Fruit fly (Drosophila melanogaster) S2 (cell line): ENCODE measurements around the gene CG33985.

Experiments used
- CG8478 ChIP-seq: fragments of >200 bp; optimal IDR thresholded peaks from 2 replicates; lab custom pipeline; 2018
- CTCF ChIP-seq, 2 experiments: fragments of >200 bp; optimal IDR thresholded peaks; 2 replicates each; lab custom pipeline; 2018

The CG33985 gene

DNA sequence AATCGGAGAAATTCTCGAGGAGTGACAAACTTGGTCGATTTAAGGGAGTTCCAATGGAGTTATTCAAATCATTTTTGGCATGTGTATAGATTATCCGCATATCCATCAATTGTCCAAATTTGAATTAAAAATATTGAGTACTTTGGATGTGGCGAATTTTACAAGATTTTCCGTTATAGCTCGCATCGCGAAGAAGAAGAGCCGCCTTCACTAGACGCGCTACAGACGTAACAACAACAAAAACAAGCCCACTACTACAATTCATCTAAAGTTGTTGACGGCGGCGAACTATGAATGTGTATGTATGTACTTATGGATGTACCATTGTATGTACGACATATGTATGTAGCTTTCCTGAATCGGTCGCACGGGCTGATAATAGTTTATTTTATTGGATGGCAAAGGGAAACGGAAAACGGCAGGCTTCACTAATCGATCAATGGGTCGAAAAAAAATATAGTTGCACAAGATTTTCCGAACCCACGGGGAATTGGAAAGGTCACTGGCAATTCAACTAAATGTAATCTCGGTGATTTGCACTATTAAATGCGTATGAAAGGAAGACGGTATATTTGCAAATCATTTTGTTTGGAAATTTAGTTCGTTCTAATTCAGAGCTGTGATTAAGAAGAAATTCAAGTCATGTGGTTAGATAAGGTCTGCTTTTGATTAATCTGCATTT lies 11.7 kb downstream of the CG33985 start:
- TF ChIP-seq CG8478 (lab: Kevin White, UChicago) (no peak), CTCF (optimal IDR thresholded peaks at IDR 0.05; lab: Kevin White, UChicago) (no peak)

dm6 chr3L:15514405-15514804 lies 12.2 kb downstream of the CG33985 start:
- TF ChIP-seq CTCF (optimal IDR thresholded peaks at IDR 0.05; lab: Kevin White, UChicago) (no peak), CG8478 (lab: Kevin White, UChicago) (no peak)

DNA sequence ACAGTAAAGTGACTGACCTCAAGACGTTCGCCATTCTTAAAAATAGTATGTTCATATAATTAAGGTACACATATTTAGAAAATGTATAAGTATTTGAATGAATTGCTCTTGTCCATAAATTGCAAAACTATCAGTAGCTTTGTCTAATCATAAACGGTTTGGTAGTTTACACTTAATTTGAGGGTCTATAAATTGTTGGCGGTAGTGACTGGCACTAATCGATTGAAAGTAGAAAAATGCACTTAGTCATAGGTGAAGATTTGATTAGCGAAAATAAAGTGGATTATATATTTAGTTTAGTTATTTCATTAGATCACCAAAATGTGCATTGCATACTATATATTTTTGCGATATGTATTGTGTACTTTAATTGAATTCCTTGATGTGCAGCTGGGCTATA lies 12.9 kb downstream of the CG33985 start:
- TF ChIP-seq CTCF (optimal IDR thresholded peaks at IDR 0.05; lab: Kevin White, UChicago) (no peak), CG8478 (lab: Kevin White, UChicago) (no peak)

DNA sequence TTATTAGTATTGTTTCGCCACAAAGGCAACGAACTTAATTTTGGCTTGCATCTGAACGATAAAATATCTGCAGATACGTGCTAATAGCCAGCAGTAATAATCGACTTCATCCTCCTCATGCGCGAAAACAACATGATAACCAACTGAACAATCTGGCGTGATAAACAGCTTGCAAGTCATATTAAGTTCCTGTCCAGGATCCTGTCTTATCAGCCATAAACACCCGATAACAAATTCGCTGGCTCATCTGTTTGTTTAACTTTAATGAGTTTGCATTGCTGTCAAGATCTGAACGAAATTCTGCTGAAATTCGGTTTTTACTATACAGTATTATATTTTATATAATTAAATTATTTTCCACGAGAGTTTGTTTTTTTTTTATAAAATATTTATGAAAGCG lies 13.3 kb downstream of the CG33985 start:
- no peak for TF ChIP-seq CG8478 (lab: Kevin White, UChicago)
- no peak for TF ChIP-seq CTCF (optimal IDR thresholded peaks at IDR 0.05; lab: Kevin White, UChicago)

- no peak for TF ChIP-seq CG8478 (lab: Kevin White, UChicago)
- TF ChIP-seq CTCF (optimal IDR thresholded peaks at IDR 0.05; lab: Kevin White, UChicago): no peak
Observed at dm6 chr3L:15511688-15512250, 14.8 kb downstream of the CG33985 start.

DNA sequence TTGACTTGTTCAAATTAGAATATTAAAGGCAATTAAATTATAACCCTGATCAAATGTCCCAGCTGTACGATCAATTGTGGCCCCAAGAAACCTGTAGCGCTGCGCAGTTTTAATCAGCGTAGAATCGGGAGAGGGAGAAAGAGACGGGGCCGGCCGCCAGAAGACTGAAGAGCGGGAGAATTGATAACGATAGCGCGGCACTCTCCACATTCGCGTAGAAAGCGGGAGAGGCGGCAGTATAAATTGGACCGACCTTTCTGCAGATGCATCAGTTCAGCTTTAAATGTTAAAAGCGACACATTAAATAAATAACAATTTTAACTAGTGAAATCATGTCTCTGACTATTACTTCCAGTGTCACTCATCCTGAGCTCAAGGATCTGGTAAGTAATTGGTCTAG lies 15.8 kb downstream of the CG33985 start, which contains the start of gene MsrA:
MsrA (plus strand) TSS at position 266 of the 400 bp plus-strand sequence.
- TF ChIP-seq CTCF (optimal IDR thresholded peaks at IDR 0.05; lab: Kevin White, UChicago) (no peak), CG8478 (lab: Kevin White, UChicago) (no peak)

DNA sequence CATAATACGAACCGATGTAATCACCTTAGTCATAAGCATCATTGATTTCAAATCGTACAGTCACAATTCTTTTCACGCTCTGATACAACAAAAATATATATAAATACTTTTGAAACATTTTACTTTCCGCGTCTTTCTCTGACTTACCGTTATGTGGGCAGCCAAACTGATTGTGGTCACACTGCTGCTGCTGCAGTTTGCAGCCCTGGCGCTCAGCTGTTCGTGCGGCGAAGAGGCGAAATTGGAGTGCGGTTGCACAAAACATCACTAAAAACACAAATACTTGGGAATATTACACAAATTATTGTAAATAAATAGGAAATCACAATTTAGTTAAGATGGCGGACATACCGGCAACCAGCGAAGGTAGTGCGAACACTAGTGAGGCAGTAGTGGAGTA lies 17.2 kb downstream of the CG33985 start, which contains the start of the genes gdl and gdl-ORF39:
gdl (plus strand) TSS at position 48 of the 400 bp plus-strand sequence.
gdl-ORF39 (plus strand) TSS at position 48 of the 400 bp plus-strand sequence.
- TF ChIP-seq CG8478 (lab: Kevin White, UChicago): no peak
- TF ChIP-seq CTCF (optimal IDR thresholded peaks at IDR 0.05; lab: Kevin White, UChicago): no peak

DNA sequence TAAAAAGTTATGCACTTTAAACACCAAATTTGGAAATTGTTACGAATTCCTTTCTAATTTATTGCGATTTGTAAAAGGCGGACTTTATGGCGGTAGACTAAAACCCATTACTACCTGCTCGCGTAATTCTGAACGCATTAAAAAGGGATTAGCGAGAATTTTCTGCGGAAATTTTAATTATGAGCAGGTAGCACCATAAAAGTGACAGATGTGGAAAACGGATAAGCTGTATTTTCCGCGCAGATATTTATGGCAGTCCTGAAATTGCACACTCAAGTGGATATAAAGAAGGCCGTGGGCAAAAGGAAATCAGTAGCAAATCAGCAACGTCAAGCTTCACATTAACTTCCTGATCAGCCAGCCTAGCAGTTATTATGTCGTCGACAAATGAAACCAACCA lies 17.9 kb downstream of the CG33985 start, which contains the start of gene Z600:
Z600 (plus strand) TSS at position 312 of the 400 bp plus-strand sequence.
- TF ChIP-seq CTCF (optimal IDR thresholded peaks at IDR 0.05; lab: Kevin White, UChicago) (no peak), CG8478 (lab: Kevin White, UChicago) (no peak)

DNA sequence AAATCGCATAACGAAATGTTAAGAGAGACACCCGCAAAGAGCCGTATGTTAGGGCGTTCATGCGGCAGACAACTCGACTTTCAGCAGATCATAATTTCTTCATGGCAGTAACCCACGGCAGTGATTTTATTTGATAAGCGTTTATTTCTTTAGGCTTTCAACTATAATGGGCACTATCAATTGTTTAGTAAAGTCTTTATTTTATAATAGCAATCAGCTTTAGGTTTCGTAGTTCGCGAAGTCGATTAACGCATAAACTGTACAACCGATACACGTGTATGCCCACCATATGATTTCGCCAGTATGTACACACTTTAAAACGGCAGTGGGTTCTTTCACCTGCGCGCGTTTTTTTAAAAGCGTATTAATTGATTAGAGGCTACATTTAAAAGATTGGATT lies 18.4 kb downstream of the CG33985 start, which contains the start of gene CG7841:
CG7841 (minus strand) TSS at position 20 of the 400 bp plus-strand sequence.
- TF ChIP-seq CG8478 (lab: Kevin White, UChicago) (no peak), CTCF (optimal IDR thresholded peaks at IDR 0.05; lab: Kevin White, UChicago) (no peak)

DNA sequence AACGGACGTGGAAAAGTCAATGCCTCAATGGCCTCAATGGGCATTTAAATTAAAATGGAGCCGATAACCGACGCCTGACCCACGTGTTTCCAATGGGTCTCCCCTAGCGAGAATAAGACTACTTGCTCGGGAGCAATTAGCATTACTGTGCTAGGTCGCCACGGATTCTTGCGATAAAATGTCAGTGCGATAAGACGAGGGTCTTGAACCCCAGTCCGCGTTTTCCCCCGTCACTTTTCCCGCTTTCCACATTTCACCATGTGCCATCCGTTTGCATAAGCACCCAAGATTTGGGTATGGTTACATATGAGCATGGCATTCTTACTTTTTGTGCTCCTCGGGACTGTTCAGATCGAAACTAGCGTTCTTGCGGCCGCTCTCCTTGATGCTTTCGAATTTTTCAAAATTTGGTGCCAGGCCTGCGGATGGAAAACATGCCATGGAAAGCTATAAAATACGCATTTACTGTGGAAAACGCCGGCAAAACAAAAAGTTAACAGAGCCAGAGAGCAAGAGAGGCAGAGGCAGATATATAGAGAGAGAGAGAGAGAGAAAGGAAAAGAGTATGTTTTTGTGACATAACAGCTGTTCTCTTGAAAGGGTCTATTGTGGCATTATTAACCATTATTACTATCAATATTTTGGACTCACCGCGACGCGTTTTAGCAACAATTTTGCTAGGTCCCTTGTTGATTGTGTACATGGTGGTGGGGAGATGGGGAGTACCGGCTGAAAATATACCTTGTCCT lies 19.3 kb downstream of the CG33985 start:
- TF ChIP-seq CTCF (optimal IDR thresholded peaks at IDR 0.05; lab: Kevin White, UChicago) (no peak), CG8478 (lab: Kevin White, UChicago) (no peak)

dm6 chr3L:15506174-15506926 lies 20.3 kb downstream of the CG33985 start:
- TF ChIP-seq CTCF (optimal IDR thresholded peaks at IDR 0.05; lab: Kevin White, UChicago) (no peak), CG8478 (lab: Kevin White, UChicago) (no peak)

DNA sequence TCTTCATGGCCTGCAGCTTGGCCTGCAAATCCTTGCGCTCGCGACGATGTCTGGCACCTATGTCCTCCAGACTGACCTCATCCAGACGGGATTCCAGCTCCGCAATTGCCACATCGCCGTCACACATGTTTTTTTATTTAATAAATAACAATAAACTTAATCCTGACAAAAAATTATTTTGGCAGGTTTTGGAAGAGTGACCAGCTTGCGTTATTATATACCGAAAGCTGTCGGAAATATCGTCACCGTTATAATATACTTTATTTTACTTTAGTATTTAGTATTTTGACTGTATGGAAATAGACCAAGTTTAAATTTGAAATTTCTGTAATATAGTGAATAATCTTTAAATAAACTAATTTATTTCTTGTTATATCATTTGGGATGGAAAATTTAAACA lies 21.9 kb downstream of the CG33985 start, which contains the start of gene CG7857:
CG7857 (minus strand) TSS at position 208 of the 400 bp plus-strand sequence.
- no peak for TF ChIP-seq CTCF (optimal IDR thresholded peaks at IDR 0.05; lab: Kevin White, UChicago)
- TF ChIP-seq CG8478 (lab: Kevin White, UChicago): no peak

- TF ChIP-seq CG8478 (lab: Kevin White, UChicago) (no peak), CTCF (optimal IDR thresholded peaks at IDR 0.05; lab: Kevin White, UChicago) (no peak)
Observed at dm6 chr3L:15502256-15502655, 24.4 kb downstream of the CG33985 start.

dm6 chr3L:15501646-15501972 lies 25.0 kb downstream of the CG33985 start:
- no peak for TF ChIP-seq CG8478 (lab: Kevin White, UChicago)
- TF ChIP-seq CTCF (optimal IDR thresholded peaks at IDR 0.05; lab: Kevin White, UChicago): no peak
